Fruit fly (Drosophila melanogaster) whole organism, embryonic: ENCODE measurements around the gene ph-d.

Experiments
- Adf1 ChIP-seq: fragments of 200-800 bp; sonication (Bioruptor generic); IDR thresholded peaks from 2 replicates; pipeline ENCODE4 v1.3.6; 2022; ENCODE audit warnings: missing biosample characterization, missing genetic modification characterization
- Blimp-1 ChIP-seq: fragments of 200-800 bp; sonication (Bioruptor generic); optimal IDR thresholded peaks from 3 replicates; lab custom pipeline; 2018; ENCODE audit warnings: missing biosample characterization, missing genetic modification characterization, mild to moderate bottlenecking, moderate library complexity, missing genetic modification reagents
- CG11247 ChIP-seq: fragments of 200-800 bp; sonication (Bioruptor generic); IDR thresholded peaks from 2 replicates; pipeline ENCODE4 v1.3.6; 2022; ENCODE audit warnings: missing biosample characterization, missing genetic modification characterization
- CG11560 ChIP-seq: fragments of 200-800 bp; sonication (Bioruptor generic); IDR thresholded peaks from 3 replicates; pipeline ENCODE4 v1.3.6; 2022; ENCODE audit warnings: missing biosample characterization, missing genetic modification characterization
- CG1233 ChIP-seq: fragments of 200-800 bp; sonication (Bioruptor generic); optimal IDR thresholded peaks from 4 replicates; lab custom pipeline; 2018; ENCODE audit warnings: missing biosample characterization, mild to moderate bottlenecking, missing genetic modification characterization
- CG14710 ChIP-seq: fragments of 200-800 bp; sonication (Bioruptor generic); optimal IDR thresholded peaks from 3 replicates; lab custom pipeline; 2019; ENCODE audit warnings: missing biosample characterization, mild to moderate bottlenecking, missing genetic modification characterization, moderate library complexity
- CG15269 ChIP-seq: fragments of 200-800 bp; sonication (Bioruptor generic); optimal IDR thresholded peaks from 2 replicates; lab custom pipeline; 2018; ENCODE audit warnings: missing biosample characterization, mild to moderate bottlenecking, missing genetic modification characterization, moderate library complexity
- CG16863 ChIP-seq: fragments of 200-800 bp; sonication (Bioruptor generic); optimal IDR thresholded peaks from 3 replicates; lab custom pipeline; 2016; ENCODE audit warnings: missing biosample characterization, missing genetic modification characterization
- CG17328 ChIP-seq: fragments of 200-800 bp; sonication (Bioruptor generic); IDR thresholded peaks from 2 replicates; pipeline ENCODE4 v1.3.6; 2022; ENCODE audit warnings: missing biosample characterization, missing genetic modification characterization
- CG18011 ChIP-seq: fragments of 200-800 bp; sonication (Bioruptor generic); optimal IDR thresholded peaks from 2 replicates; lab custom pipeline; 2017; ENCODE audit warnings: missing biosample characterization, missing genetic modification characterization, mild to moderate bottlenecking, moderate library complexity, missing genotype
- CG18476 ChIP-seq: fragments of 200-800 bp; sonication (Bioruptor generic); optimal IDR thresholded peaks from 2 replicates; lab custom pipeline; 2016; ENCODE audit warnings: missing biosample characterization, mild to moderate bottlenecking, missing genetic modification characterization
- CG18764 ChIP-seq: fragments of 200-800 bp; sonication (Bioruptor generic); optimal IDR thresholded peaks from 3 replicates; lab custom pipeline; 2016; ENCODE audit warnings: missing biosample characterization, missing genetic modification characterization
- CG2120 ChIP-seq: fragments of 200-800 bp; sonication (Bioruptor generic); optimal IDR thresholded peaks from 3 replicates; lab custom pipeline; 2016; ENCODE audit warnings: missing biosample characterization, missing genetic modification characterization
- CG32772 ChIP-seq: fragments of 200-800 bp; sonication (Bioruptor generic); IDR thresholded peaks from 2 replicates; pipeline ENCODE4 v1.3.6; 2022; ENCODE audit warnings: missing biosample characterization, missing genetic modification characterization
- CG3281 ChIP-seq: fragments of 200-800 bp; sonication (Bioruptor generic); optimal IDR thresholded peaks from 3 replicates; lab custom pipeline; 2017; ENCODE audit warnings: missing biosample characterization, mild to moderate bottlenecking, missing genetic modification characterization
- CG4328 ChIP-seq: fragments of 200-800 bp; sonication (Bioruptor generic); optimal IDR thresholded peaks from 3 replicates; lab custom pipeline; 2017; ENCODE audit warnings: missing biosample characterization, missing genetic modification reagents, missing genetic modification characterization
- CG6654 ChIP-seq: fragments of 200-800 bp; sonication (Bioruptor generic); optimal IDR thresholded peaks from 2 replicates; lab custom pipeline; 2017; ENCODE audit warnings: missing biosample characterization, mild to moderate bottlenecking, missing genetic modification characterization
- CG6683 ChIP-seq: fragments of 200-800 bp; sonication (Bioruptor generic); optimal IDR thresholded peaks from 2 replicates; lab custom pipeline; 2017; ENCODE audit warnings: missing biosample characterization, mild to moderate bottlenecking, missing genetic modification characterization, missing genetic modification reagents
- CG6854 ChIP-seq: fragments of 200-800 bp; sonication (Bioruptor generic); optimal IDR thresholded peaks from 3 replicates; lab custom pipeline; 2017; ENCODE audit warnings: missing biosample characterization, mild to moderate bottlenecking, missing genetic modification characterization
- CG9727 ChIP-seq: fragments of 200-800 bp; sonication (Bioruptor generic); optimal IDR thresholded peaks from 3 replicates; lab custom pipeline; 2017; ENCODE audit warnings: missing biosample characterization, mild to moderate bottlenecking, missing genetic modification characterization
- CHES-1-like ChIP-seq: fragments of 200-800 bp; sonication (Bioruptor generic); optimal IDR thresholded peaks from 2 replicates; lab custom pipeline; 2016; ENCODE audit warnings: missing biosample characterization, missing genetic modification characterization
- CkIIα-i1 ChIP-seq: fragments of 200-800 bp; sonication (Bioruptor generic); IDR thresholded peaks from 2 replicates; pipeline ENCODE4 v1.3.6; 2022; ENCODE audit warnings: missing biosample characterization, missing genetic modification characterization
- Dek ChIP-seq: fragments of 200-800 bp; sonication (Bioruptor generic); optimal IDR thresholded peaks from 3 replicates; lab custom pipeline; 2019; ENCODE audit warnings: missing biosample characterization, mild to moderate bottlenecking, missing genetic modification characterization, moderate library complexity
- Hmr ChIP-seq: fragments of 200-800 bp; sonication (Bioruptor generic); optimal IDR thresholded peaks from 3 replicates; lab custom pipeline; 2017; ENCODE audit warnings: mild to moderate bottlenecking, missing biosample characterization, missing genetic modification reagents, missing genetic modification characterization
- MESR4 ChIP-seq: fragments of 200-800 bp; sonication (Bioruptor generic); optimal IDR thresholded peaks from 2 replicates; lab custom pipeline; 2018; ENCODE audit warnings: missing biosample characterization, mild to moderate bottlenecking, missing genetic modification characterization, moderate library complexity
- Med ChIP-seq: fragments of 200-800 bp; sonication (Bioruptor generic); peaks from one replicate; lab custom pipeline; 2016; ENCODE audit warnings: missing biosample characterization, missing genetic modification characterization, mild to moderate bottlenecking, inconsistent platforms, moderate library complexity
- Nf-YB ChIP-seq: fragments of 200-800 bp; sonication (Bioruptor generic); optimal IDR thresholded peaks from 3 replicates; lab custom pipeline; 2019; ENCODE audit warnings: missing biosample characterization, mild to moderate bottlenecking, missing genetic modification characterization, moderate library complexity
- Oli ChIP-seq: fragments of 200-800 bp; sonication (Bioruptor generic); optimal IDR thresholded peaks from 2 replicates; lab custom pipeline; 2018; ENCODE audit warnings: missing biosample characterization, mild to moderate bottlenecking, missing genetic modification characterization, moderate library complexity
- Sox100B ChIP-seq: fragments of 200-800 bp; sonication (Bioruptor generic); optimal IDR thresholded peaks from 3 replicates; lab custom pipeline; 2018; ENCODE audit warnings: missing biosample characterization, mild to moderate bottlenecking, missing genetic modification characterization
- Sry-δ ChIP-seq: fragments of 200-800 bp; sonication (Bioruptor generic); optimal IDR thresholded peaks from 2 replicates; lab custom pipeline; 2016; ENCODE audit warnings: missing biosample characterization, missing genetic modification characterization
- Ssrp ChIP-seq: fragments of 200-800 bp; sonication (Bioruptor generic); optimal IDR thresholded peaks from 2 replicates; lab custom pipeline; 2018; ENCODE audit warnings: missing biosample characterization, mild to moderate bottlenecking, missing genetic modification characterization, moderate library complexity
- Xbp1 ChIP-seq: fragments of 200-800 bp; sonication (Bioruptor generic); optimal IDR thresholded peaks from 3 replicates; lab custom pipeline; 2016; ENCODE audit warnings: missing biosample characterization, mild to moderate bottlenecking, missing genetic modification characterization
- bowl ChIP-seq: fragments of 200-800 bp; sonication (Bioruptor generic); IDR thresholded peaks from 2 replicates; pipeline ENCODE4 v1.3.6; 2022; ENCODE audit warnings: missing biosample characterization, missing genetic modification characterization
- bsh ChIP-seq, 2 experiments: fragments of 200-800 bp; sonication (Bioruptor generic); optimal IDR thresholded peaks; 2 replicates each; lab custom pipeline; 2017 to 2018; ENCODE audit warnings: mild to moderate bottlenecking in 2 of 2, missing biosample characterization in 2 of 2, missing genetic modification characterization in 2 of 2, moderate library complexity in 1 of 2
- chif ChIP-seq, 2 experiments: fragments of 200-800 bp; sonication (Bioruptor generic); optimal IDR thresholded peaks; 3 replicates each; lab custom pipeline; 2016; ENCODE audit warnings: missing biosample characterization in 2 of 2, missing genetic modification characterization in 2 of 2
- croc ChIP-seq: fragments of 200-800 bp; sonication (Bioruptor generic); conservative IDR thresholded peaks from 3 replicates; pipeline ENCODE4 v1.3.6; 2022; ENCODE audit warnings: missing biosample characterization, missing genetic modification characterization
- cwo ChIP-seq: fragments of 200-800 bp; sonication (Bioruptor generic); optimal IDR thresholded peaks from 3 replicates; lab custom pipeline; 2017; ENCODE audit warnings: missing biosample characterization, missing genetic modification characterization, mild to moderate bottlenecking, moderate library complexity, missing genetic modification reagents
- gcm2 ChIP-seq: fragments of 200-800 bp; sonication (Bioruptor generic); optimal IDR thresholded peaks from 2 replicates; lab custom pipeline; 2016; ENCODE audit warnings: missing biosample characterization, missing genetic modification characterization
- gt ChIP-seq: fragments of 200-800 bp; sonication (Bioruptor generic); IDR thresholded peaks from 2 replicates; pipeline ENCODE4 v1.3.6; 2022; ENCODE audit warnings: missing biosample characterization, missing genetic modification characterization
- onecut ChIP-seq: fragments of 200-800 bp; sonication (Bioruptor generic); IDR thresholded peaks from 2 replicates; pipeline ENCODE4 v1.3.6; 2022; ENCODE audit warnings: missing biosample characterization, missing genetic modification characterization
- peb ChIP-seq: fragments of 200-800 bp; sonication (Bioruptor generic); IDR thresholded peaks from 2 replicates; pipeline ENCODE4 v1.3.6; 2022; ENCODE audit warnings: missing biosample characterization, missing genetic modification characterization
- pnt ChIP-seq: fragments of 200-800 bp; sonication (Bioruptor generic); optimal IDR thresholded peaks from 3 replicates; lab custom pipeline; 2016; ENCODE audit warnings: missing biosample characterization, missing genetic modification characterization
- run ChIP-seq: fragments of 200-800 bp; sonication (Bioruptor generic); optimal IDR thresholded peaks from 3 replicates; lab custom pipeline; 2018; ENCODE audit warnings: missing biosample characterization, mild to moderate bottlenecking, missing genetic modification characterization
- stwl ChIP-seq: fragments of 200-800 bp; sonication (Bioruptor generic); optimal IDR thresholded peaks from 3 replicates; lab custom pipeline; 2018; ENCODE audit warnings: missing biosample characterization, mild to moderate bottlenecking, missing genetic modification characterization, moderate library complexity
- tna ChIP-seq: fragments of 200-800 bp; sonication (Bioruptor generic); IDR thresholded peaks from 2 replicates; pipeline ENCODE4 v1.3.6; 2022; ENCODE audit warnings: missing biosample characterization, missing genetic modification characterization; ENCODE audit not compliant: partially characterized antibody
- trem ChIP-seq: fragments of 200-800 bp; optimal IDR thresholded peaks from 3 replicates; lab custom pipeline; 2019; ENCODE audit warnings: missing biosample characterization, mild to moderate bottlenecking, missing genetic modification characterization, moderate library complexity
- unc-4 ChIP-seq: fragments of 200-800 bp; sonication (Bioruptor generic); IDR thresholded peaks from 2 replicates; pipeline ENCODE4 v1.3.6; 2022; ENCODE audit warnings: missing biosample characterization, missing genetic modification characterization; ENCODE audit not compliant: partially characterized antibody
- yki ChIP-seq: fragments of >200 bp; optimal IDR thresholded peaks from 3 replicates; lab custom pipeline; 2018
- zf30C ChIP-seq: fragments of 200-800 bp; sonication (Bioruptor generic); optimal IDR thresholded peaks from 3 replicates; lab custom pipeline; 2018; ENCODE audit warnings: missing biosample characterization, mild to moderate bottlenecking, missing genetic modification characterization
- zfh2 ChIP-seq: fragments of 200-800 bp; sonication (Bioruptor generic); optimal IDR thresholded peaks from 2 replicates; lab custom pipeline; 2016; ENCODE audit warnings: missing biosample characterization, missing genetic modification characterization

ph-d gene

DNA sequence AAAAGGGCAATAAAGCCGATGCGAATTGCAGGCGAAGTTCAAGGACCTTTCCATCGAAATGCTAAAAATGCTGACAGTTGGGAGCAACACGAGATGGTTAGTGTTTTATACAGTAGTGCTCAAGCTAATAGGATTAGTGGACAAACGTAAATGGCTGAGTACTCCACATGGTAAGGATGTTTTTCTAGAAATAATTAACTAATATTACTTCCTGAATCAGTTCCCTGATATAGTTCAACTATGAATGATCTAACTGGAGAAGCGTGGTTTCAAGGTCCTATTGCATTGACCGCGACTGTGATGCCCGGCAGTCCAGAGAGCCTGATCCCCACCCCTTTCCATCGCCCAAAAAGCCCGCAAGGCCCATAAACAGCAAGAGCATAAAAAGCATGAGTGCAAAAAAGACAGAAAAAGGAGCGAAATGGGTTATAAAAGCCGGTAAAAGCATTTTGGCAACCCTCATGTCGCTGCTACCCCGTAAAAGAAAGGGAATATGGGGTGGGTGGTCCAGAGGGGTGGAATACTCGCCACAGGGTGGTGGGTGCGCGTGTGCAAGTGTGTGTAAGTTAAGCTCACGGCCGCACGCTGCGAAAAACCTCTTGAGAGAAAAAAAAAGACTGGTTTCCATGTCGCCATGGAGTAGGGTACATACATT is 11.3 kb upstream of the ph-d start (continued):
- TF ChIP-seq gcm2 (GFP tag; lab: Kevin White, UChicago), result no peak
- peak; percentile 28 for TF ChIP-seq CG18764 (GFP tag; lab: Kevin White, UChicago)
- no peak for TF ChIP-seq CG11560 (tag; lab: Robert Waterston, UW)
- peak; percentile 46 for TF ChIP-seq CHES-1-like (GFP tag; lab: Kevin White, UChicago)
- no peak for TF ChIP-seq stwl
- TF ChIP-seq CG1233 (GFP tag; lab: Kevin White, UChicago), result peak; percentile 46
- TF ChIP-seq yki (lab: Kevin White, UChicago), result no peak
- peak; percentile 68 for TF ChIP-seq croc (GFP tag; lab: Robert Waterston, UW)
- no peak for TF ChIP-seq bowl
- peak; percentile 57 for TF ChIP-seq Hmr (GFP tag; lab: Kevin White, UChicago)
- peak; percentile 45 for TF ChIP-seq Nf-YB (GFP tag; lab: Kevin White, UChicago)
- peak; percentile 53 to 85 for TF ChIP-seq bsh (GFP tag; optimal IDR thresholded peaks at IDR 0.05; lab: Kevin White, UChicago)
- peak; percentile 41 to 74 for TF ChIP-seq chif (GFP tag; optimal IDR thresholded peaks at IDR 0.05; lab: Kevin White, UChicago)
- TF ChIP-seq CG14710 (tag; lab: Kevin White, UChicago), result peak; percentile 67
- peak; percentile 59 for TF ChIP-seq CG16863 (GFP tag; lab: Kevin White, UChicago)
- TF ChIP-seq CG4328 (GFP tag; lab: Kevin White, UChicago), result peak; percentile 6
- peak; percentile 50 for TF ChIP-seq onecut (GFP tag; lab: Robert Waterston, UW)
- no peak for TF ChIP-seq tna (GFP tag; lab: Robert Waterston, UW)
- TF ChIP-seq CG9727, result peak; percentile 64
- TF ChIP-seq CG2120 (GFP tag; lab: Kevin White, UChicago), result peak; percentile 66
- TF ChIP-seq Oli (tag; lab: Kevin White, UChicago), result peak; percentile 75
- TF ChIP-seq Sox100B (GFP tag; lab: Kevin White, UChicago), result peak; percentile 48
- TF ChIP-seq pnt (GFP tag; lab: Kevin White, UChicago), result peak; percentile 53
- TF ChIP-seq Blimp-1 (GFP tag; lab: Kevin White, UChicago), result peak; percentile 75
- TF ChIP-seq gt (GFP tag; lab: Robert Waterston, UW), result no peak
- peak; percentile 56 for TF ChIP-seq Ssrp (tag; lab: Kevin White, UChicago)
- TF ChIP-seq CG11247 (GFP tag; lab: Robert Waterston, UW), result peak; percentile 49; the same call in 1 of the 2 replicates
- peak; percentile 22 for TF ChIP-seq Sry-δ (GFP tag; lab: Kevin White, UChicago)
- no peak for TF ChIP-seq MESR4
- TF ChIP-seq peb (GFP tag; lab: Robert Waterston, UW), result peak; percentile 48
- peak; percentile 14 for TF ChIP-seq CG6683
- no peak for TF ChIP-seq zfh2 (GFP tag; lab: Kevin White, UChicago)
- peak; percentile 90 for TF ChIP-seq Med
- no peak for TF ChIP-seq Adf1
- peak; percentile 74 for TF ChIP-seq CG17328 (GFP tag; lab: Robert Waterston, UW)
- peak; percentile 28 for TF ChIP-seq CG6854 (GFP tag; lab: Kevin White, UChicago)
- no peak for TF ChIP-seq CG18011 (GFP tag; lab: Kevin White, UChicago)
- TF ChIP-seq Xbp1 (GFP tag; lab: Kevin White, UChicago), result peak; percentile 68
- TF ChIP-seq CG32772, result no peak
- TF ChIP-seq CkIIα-i1, result no peak
- TF ChIP-seq trem (tag; lab: Kevin White, UChicago), result peak; percentile 59
- TF ChIP-seq zf30C, result no peak
- TF ChIP-seq CG3281 (GFP tag; lab: Kevin White, UChicago), result peak; percentile 50
- no peak for TF ChIP-seq unc-4 (GFP tag; lab: Robert Waterston, UW)
- TF ChIP-seq cwo, result peak; percentile 42
- TF ChIP-seq Dek (tag; lab: Kevin White, UChicago), result peak; percentile 42
- TF ChIP-seq CG18476, result peak; percentile 55
- TF ChIP-seq CG6654 (GFP tag; lab: Kevin White, UChicago), result peak; percentile 58
- peak; percentile 26 for TF ChIP-seq run (tag; lab: Kevin White, UChicago)
- TF ChIP-seq CG15269 (tag; lab: Kevin White, UChicago), result peak; percentile 63
